Fruit fly (Drosophila melanogaster): ENCODE data around the gene CG14712.

CG14712 gene

DNA sequence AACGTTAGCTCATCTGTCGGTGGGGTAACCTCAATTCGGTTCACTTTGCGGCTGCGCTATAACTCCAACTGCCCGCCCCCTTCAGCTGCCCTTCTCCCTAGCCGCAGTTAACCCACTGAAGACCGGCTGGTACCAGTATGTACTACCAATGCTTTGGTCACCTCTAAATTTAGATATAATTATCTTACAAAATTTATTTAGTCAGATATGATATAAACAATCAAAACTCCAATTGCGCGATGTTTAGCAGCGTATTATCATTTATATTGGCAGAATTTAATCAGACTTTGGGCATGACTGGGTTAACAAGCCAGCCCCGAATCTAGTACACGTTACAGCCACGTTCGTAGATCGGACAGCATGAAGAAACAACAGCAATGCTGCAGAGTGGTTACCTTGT, 33.2 kb downstream of the CG14712 start:
- TF ChIP-seq CG10366 (GFP tag; IDR thresholded peaks at IDR 0.05) (peak; percentile 29; the same call in 1 of the 2 replicates), CG31224 (GFP tag; IDR thresholded peaks at IDR 0.05) (0 out of 2 replicates have a peak, but pooled peaks have one; percentile 18), gcm2 (GFP tag; optimal IDR thresholded peaks at IDR 0.05) (peak; percentile 23), Kr (GFP tag; optimal IDR thresholded peaks at IDR 0.05) (no peak), ci (GFP tag; IDR thresholded peaks at IDR 0.05) (peak; percentile 36; the same call in 1 of the 3 replicates), row (GFP tag; IDR thresholded peaks at IDR 0.05) (peak; percentile 64), bcd (GFP tag; optimal IDR thresholded peaks at IDR 0.05) (peak; percentile 12), CG34376 (GFP tag; optimal IDR thresholded peaks at IDR 0.05) (no peak), her (GFP tag; optimal IDR thresholded peaks at IDR 0.05) (no peak), Nf-YC (tag; optimal IDR thresholded peaks at IDR 0.05) (peak; percentile 41), CG32532 (GFP tag; IDR thresholded peaks at IDR 0.05) (peak; percentile 38; the same call in 1 of the 2 replicates), fru (optimal IDR thresholded peaks at IDR 0.05) (no peak), crol (GFP tag; IDR thresholded peaks at IDR 0.05) (peak; percentile 35), luna (GFP tag; optimal IDR thresholded peaks at IDR 0.05) (no peak), CG4854 (GFP tag; optimal IDR thresholded peaks at IDR 0.05) (peak; percentile 8), Sox100B (GFP tag; optimal IDR thresholded peaks at IDR 0.05) (peak; percentile 40), hth (optimal IDR thresholded peaks at IDR 0.05) (no peak), croc (GFP tag; conservative IDR thresholded peaks at IDR 0.05) (0 out of 3 replicates have a peak, but pooled peaks have one; percentile 15), CG7839 (tag; optimal IDR thresholded peaks at IDR 0.05) (peak; percentile 66), CG2889 (GFP tag; IDR thresholded peaks at IDR 0.05) (no peak), p53 (GFP tag; optimal IDR thresholded peaks at IDR 0.05) (no peak), trh (GFP tag; optimal IDR thresholded peaks at IDR 0.05) (no peak), crp (GFP tag; optimal IDR thresholded peaks at IDR 0.05) (no peak), az2 (GFP tag; optimal IDR thresholded peaks at IDR 0.05) (peak; percentile 27), Bdp1 (GFP tag; optimal IDR thresholded peaks at IDR 0.05) (no peak), nerfin-1 (tag; optimal IDR thresholded peaks at IDR 0.05) (peak; percentile 12), E2f1 (GFP tag; IDR thresholded peaks at IDR 0.05) (peak; percentile 23; the same call in 1 of the 2 replicates), Dbx (GFP tag; IDR thresholded peaks at IDR 0.05) (no peak), slbo (GFP tag; IDR thresholded peaks at IDR 0.05) (peak; percentile 21; the same call in 1 of the 2 replicates), cwo (GFP tag; optimal IDR thresholded peaks at IDR 0.05) (peak; percentile 64), jumu (GFP tag; optimal IDR thresholded peaks at IDR 0.05) (no peak), CG1603 (tag; optimal IDR thresholded peaks at IDR 0.05) (peak; percentile 65), Lpt (GFP tag; optimal IDR thresholded peaks at IDR 0.05) (no peak), Ssrp (tag; optimal IDR thresholded peaks at IDR 0.05) (peak; percentile 47), zen (tag; optimal IDR thresholded peaks at IDR 0.05) (no peak), CG15514 (GFP tag; optimal IDR thresholded peaks at IDR 0.05) (peak; percentile 28), BtbVII (GFP tag; optimal IDR thresholded peaks at IDR 0.05) (peak; percentile 57), Jarid2 (GFP tag; optimal IDR thresholded peaks at IDR 0.05) (peak; percentile 11), Blimp-1 (GFP tag; optimal IDR thresholded peaks at IDR 0.05) (no peak), CG4707 (GFP tag; optimal IDR thresholded peaks at IDR 0.05) (peak; percentile 20), CTCF (GFP tag; optimal IDR thresholded peaks at IDR 0.05) (peak; percentile 10), CG2712 (tag; optimal IDR thresholded peaks at IDR 0.05) (peak; percentile 64), Dek (tag; optimal IDR thresholded peaks at IDR 0.05) (peak; percentile 38), Deaf1 (tag; optimal IDR thresholded peaks at IDR 0.05) (peak; percentile 19), CG11695 (GFP tag; IDR thresholded peaks at IDR 0.05) (peak; percentile 57; the same call in 1 of the 3 replicates), Lim3 (GFP tag; IDR thresholded peaks at IDR 0.05) (0 out of 2 replicates have a peak, but pooled peaks have one; percentile 13), ab (GFP tag; optimal IDR thresholded peaks at IDR 0.05) (no peak), NC2β (GFP tag; optimal IDR thresholded peaks at IDR 0.05) (no peak), D19A (tag; optimal IDR thresholded peaks at IDR 0.05) (peak; percentile 23), CG6254 (GFP tag; optimal IDR thresholded peaks at IDR 0.05) (peak; percentile 8), CG10147 (GFP tag; optimal IDR thresholded peaks at IDR 0.05) (peak; percentile 57), CG10267 (tag; optimal IDR thresholded peaks at IDR 0.05) (peak; percentile 21)

All from whole organism, embryonic.